Fruit fly (Drosophila melanogaster) whole organism, adult: ENCODE data around the gene CG31948.

Experiments used
- CG11617 ChIP-seq: fragments of 200-800 bp; sonication (Bioruptor generic); optimal IDR thresholded peaks from 2 replicates; lab custom pipeline; 2017; ENCODE audit warnings: mild to moderate bottlenecking, missing biosample characterization, missing genetic modification reagents, missing genetic modification characterization
- CG14711 ChIP-seq: fragments of 200-800 bp; sonication (Bioruptor generic); optimal IDR thresholded peaks from 2 replicates; lab custom pipeline; 2018; ENCODE audit warnings: missing biosample characterization, mild to moderate bottlenecking, missing genetic modification characterization, moderate library complexity
- CG33017 ChIP-seq: fragments of 200-800 bp; sonication (Bioruptor generic); optimal IDR thresholded peaks from 2 replicates; lab custom pipeline; 2018; ENCODE audit warnings: missing biosample characterization, mild to moderate bottlenecking, missing genetic modification characterization, moderate library complexity
- CG5204 ChIP-seq: fragments of 200-800 bp; sonication (Bioruptor generic); optimal IDR thresholded peaks from 2 replicates; lab custom pipeline; 2016; ENCODE audit warnings: missing biosample characterization, missing genetic modification characterization
- CG7101 ChIP-seq: fragments of 200-800 bp; sonication (Bioruptor generic); optimal IDR thresholded peaks from 2 replicates; lab custom pipeline; 2018; ENCODE audit warnings: missing biosample characterization, mild to moderate bottlenecking, missing genetic modification characterization, moderate library complexity
- Clk ChIP-seq: fragments of 200-800 bp; sonication (Bioruptor generic); optimal IDR thresholded peaks from 2 replicates; lab custom pipeline; 2017; ENCODE audit warnings: missing biosample characterization, missing genetic modification characterization
- Hr96 ChIP-seq: fragments of 200-800 bp; sonication (Bioruptor generic); optimal IDR thresholded peaks from 2 replicates; lab custom pipeline; 2016; ENCODE audit warnings: missing biosample characterization, missing genetic modification characterization
- bab1 ChIP-seq: fragments of 200-800 bp; sonication (Bioruptor generic); optimal IDR thresholded peaks from 3 replicates; lab custom pipeline; 2019; ENCODE audit warnings: missing biosample characterization, mild to moderate bottlenecking, missing genetic modification characterization, moderate library complexity
- kay ChIP-seq: fragments of 200-800 bp; sonication (Bioruptor generic); peaks from one replicate; lab custom pipeline; 2016; ENCODE audit warnings: missing biosample characterization, missing genetic modification characterization, borderline replicate concordance
- tj ChIP-seq: fragments of 200-800 bp; sonication (Bioruptor generic); optimal IDR thresholded peaks from 3 replicates; lab custom pipeline; 2017; ENCODE audit warnings: missing biosample characterization, mild to moderate bottlenecking, missing genetic modification characterization, moderate library complexity
- toe ChIP-seq: fragments of 200-800 bp; sonication (Bioruptor generic); optimal IDR thresholded peaks from 2 replicates; lab custom pipeline; 2016; ENCODE audit warnings: missing biosample characterization, missing genetic modification characterization

dm6 chr2L:2433494-2434054 lies 17.1 kb upstream of the CG31948 start:
- TF ChIP-seq toe = peak; percentile 48
- TF ChIP-seq Hr96 = peak; percentile 55
- TF ChIP-seq CG14711 = peak; percentile 42
- no peak for TF ChIP-seq bab1 (GFP tag; lab: Kevin White, UChicago)
- peak; percentile 60 for TF ChIP-seq CG7101 (tag; lab: Kevin White, UChicago)
- TF ChIP-seq Clk (GFP tag; lab: Kevin White, UChicago) = peak; percentile 20
- no peak for TF ChIP-seq CG11617 (GFP tag; lab: Kevin White, UChicago)
- TF ChIP-seq CG5204 (GFP tag; lab: Kevin White, UChicago) = peak; percentile 72
- peak; percentile 72 for TF ChIP-seq CG33017 (tag; lab: Kevin White, UChicago)
- peak; percentile 45 for TF ChIP-seq kay
- TF ChIP-seq tj (GFP tag; lab: Kevin White, UChicago) = peak; percentile 10
